Worm (Caenorhabditis elegans) whole organism, L2 larva: ENCODE results near the gene jbts-14.
A peak's percentile ranks its signal among the peaks of the same experiment; 100 is the strongest.

Experiments used
- C34F6.9 ChIP-seq: fragments of 150-350 bp; optimal IDR thresholded peaks from 2 replicates; lab custom pipeline; 2014; ENCODE audit warnings: missing biosample characterization, missing genetic modification characterization
- F13H6.1 ChIP-seq: sonication (generic microtip); optimal IDR thresholded peaks from 2 replicates; lab custom pipeline; 2016; ENCODE audit warnings: missing genetic modification characterization, missing compliant biosample characterization
- R02D3.7 ChIP-seq: fragments of 150-350 bp; optimal IDR thresholded peaks from 2 replicates; lab custom pipeline; 2014; ENCODE audit warnings: missing biosample characterization, missing genetic modification characterization
- ama-1 ChIP-seq: fragments of 150-350 bp; optimal IDR thresholded peaks from 2 replicates; lab custom pipeline; 2018; ENCODE audit warnings: inconsistent platforms
- blmp-1 ChIP-seq: sonication (generic microtip); optimal IDR thresholded peaks from 2 replicates; lab custom pipeline; 2017; ENCODE audit warnings: missing genetic modification characterization, mild to moderate bottlenecking, missing compliant biosample characterization, antibody characterized with exemption, moderate library complexity; ENCODE audit not compliant: insufficient read depth
- ceh-82 ChIP-seq: fragments of 150-350 bp; optimal IDR thresholded peaks from 2 replicates; lab custom pipeline; 2014; ENCODE audit warnings: missing biosample characterization, missing genetic modification characterization
- crh-2 ChIP-seq: sonication (generic microtip); optimal IDR thresholded peaks from 2 replicates; lab custom pipeline; 2017; ENCODE audit warnings: missing biosample characterization, missing genetic modification characterization
- egl-27 ChIP-seq: sonication (generic microtip); optimal IDR thresholded peaks from 3 replicates; lab custom pipeline; 2017; ENCODE audit warnings: missing biosample characterization, missing genetic modification reagents, missing genetic modification characterization
- fos-1 ChIP-seq: fragments of 150-350 bp; optimal IDR thresholded peaks from 2 replicates; lab custom pipeline; 2014; ENCODE audit warnings: missing biosample characterization, missing genetic modification characterization
- gmeb-1 ChIP-seq: fragments of 150-350 bp; optimal IDR thresholded peaks from 2 replicates; lab custom pipeline; 2014; ENCODE audit warnings: missing biosample characterization, missing genetic modification characterization
- lin-13 ChIP-seq: fragments of 150-350 bp; optimal IDR thresholded peaks from 2 replicates; lab custom pipeline; 2014; ENCODE audit warnings: missing biosample characterization, missing genetic modification reagents, missing genetic modification characterization
- lin-39 ChIP-seq: fragments of 150-350 bp; optimal IDR thresholded peaks from 2 replicates; lab custom pipeline; 2014; ENCODE audit warnings: missing biosample characterization, missing genetic modification reagents, missing genetic modification characterization
- lsy-2 ChIP-seq, 2 experiments: fragments of 150-350 bp in 1 of 2; sonication (generic microtip) in 1 of 2; optimal IDR thresholded peaks; 2 replicates each; lab custom pipeline; 2014 to 2017; ENCODE audit warnings: missing biosample characterization in 2 of 2, missing genetic modification characterization in 2 of 2
- mab-5 ChIP-seq: fragments of 150-350 bp; optimal IDR thresholded peaks from 2 replicates; lab custom pipeline; 2014; ENCODE audit warnings: missing biosample characterization, missing genetic modification characterization
- mdl-1 ChIP-seq, 2 experiments: fragments of 150-350 bp in 1 of 2; sonication (generic microtip) in 1 of 2; optimal IDR thresholded peaks; 2 replicates each; lab custom pipeline; 2017; ENCODE audit warnings: missing biosample characterization in 2 of 2, missing genetic modification characterization in 2 of 2
- nhr-11 ChIP-seq: fragments of 150-350 bp; optimal IDR thresholded peaks from 2 replicates; lab custom pipeline; 2014; ENCODE audit warnings: missing biosample characterization, missing genetic modification characterization
- nhr-129 ChIP-seq: fragments of 150-350 bp; optimal IDR thresholded peaks from 2 replicates; lab custom pipeline; 2014; ENCODE audit warnings: missing biosample characterization, missing genetic modification characterization
- nhr-23 ChIP-seq: fragments of 150-350 bp; optimal IDR thresholded peaks from 2 replicates; lab custom pipeline; 2014; ENCODE audit warnings: missing biosample characterization, missing genetic modification reagents, missing genetic modification characterization
- nhr-25 ChIP-seq: fragments of 150-350 bp; sonication (generic microtip); optimal IDR thresholded peaks from 3 replicates; lab custom pipeline; 2014; ENCODE audit warnings: missing biosample characterization, missing genetic modification characterization
- nhr-6 ChIP-seq: fragments of 150-350 bp; optimal IDR thresholded peaks from 2 replicates; lab custom pipeline; 2014; ENCODE audit warnings: missing biosample characterization, missing genetic modification characterization
- nhr-77 ChIP-seq: fragments of 150-350 bp; optimal IDR thresholded peaks from 2 replicates; lab custom pipeline; 2014; ENCODE audit warnings: missing biosample characterization, missing genetic modification characterization
- peb-1 ChIP-seq: fragments of 150-350 bp; optimal IDR thresholded peaks from 2 replicates; lab custom pipeline; 2014; ENCODE audit warnings: missing biosample characterization, missing genetic modification characterization
- skn-1 ChIP-seq: sonication (generic microtip); optimal IDR thresholded peaks from 2 replicates; lab custom pipeline; 2017; ENCODE audit warnings: missing biosample characterization, missing genetic modification characterization
- sma-9 ChIP-seq, 2 experiments: fragments of 150-350 bp in 1 of 2; sonication (generic microtip) in 1 of 2; optimal IDR thresholded peaks; 2 replicates each; lab custom pipeline; 2014 to 2016; ENCODE audit warnings: missing genetic modification characterization in 2 of 2, mild to moderate bottlenecking in 1 of 2, missing biosample characterization in 1 of 2, missing compliant biosample characterization in 1 of 2, missing genetic modification reagents in 1 of 2, moderate library complexity in 1 of 2
- unc-39 ChIP-seq: fragments of 150-350 bp; optimal IDR thresholded peaks from 2 replicates; lab custom pipeline; 2014; ENCODE audit warnings: missing biosample characterization, missing genetic modification characterization
- unc-62 ChIP-seq: fragments of 150-350 bp; optimal IDR thresholded peaks from 2 replicates; lab custom pipeline; 2014; ENCODE audit warnings: missing biosample characterization, missing genetic modification reagents, missing genetic modification characterization
- ztf-1 ChIP-seq: fragments of 200-800 bp; sonication (Bioruptor generic); conservative IDR thresholded peaks from 2 replicates; pipeline ENCODE4 v1.3.6; 2022; ENCODE audit warnings: missing genetic modification characterization, missing compliant biosample characterization
- ztf-4 ChIP-seq: fragments of 150-350 bp; optimal IDR thresholded peaks from 2 replicates; lab custom pipeline; 2014; ENCODE audit warnings: missing biosample characterization, missing genetic modification characterization

jbts-14 gene

ce11 chrX:8709424-8709823, 5.3 kb downstream of the jbts-14 start, which contains the start of gene kreg-1:
Gene kreg-1, plus strand, starts transcription at chrX:8709764.
- TF ChIP-seq mdl-1 (tag; optimal IDR thresholded peaks at IDR 0.05; lab: Kevin White, UChicago): no peak
- TF ChIP-seq nhr-129 (tag; lab: Kevin White, UChicago): peak; percentile 16
- TF ChIP-seq fos-1 (tag; lab: Kevin White, UChicago): peak; percentile 73
- TF ChIP-seq, all 48 proteins: peak for 2

ce11 chrX:8711141-8711645, 7.1 kb downstream of the jbts-14 start, which contains the start of gene F53A9.1:
Gene F53A9.1, plus strand, starts transcription at chrX:8711595.
- peak; percentile 22 for TF ChIP-seq fos-1 (tag; lab: Kevin White, UChicago)
- no peak for TF ChIP-seq ztf-4 (tag; lab: Kevin White, UChicago)
- TF ChIP-seq C34F6.9 (tag; lab: Kevin White, UChicago): no peak
- no peak for TF ChIP-seq nhr-77 (tag; lab: Kevin White, UChicago)
- TF ChIP-seq R02D3.7 (tag; lab: Kevin White, UChicago): no peak

- TF ChIP-seq nhr-129 (tag; lab: Kevin White, UChicago) (no peak), F13H6.1 (tag; lab: Kevin White, UChicago) (peak; percentile 23), sma-9 (GFP tag; optimal IDR thresholded peaks at IDR 0.05; lab: Kevin White, UChicago) (peak; percentile 51), sma-9 (tag; optimal IDR thresholded peaks at IDR 0.05; lab: Kevin White, UChicago) (no peak), nhr-11 (tag; lab: Kevin White, UChicago) (no peak), blmp-1 (tag; lab: Kevin White, UChicago) (no peak), crh-2 (tag; lab: Kevin White, UChicago) (peak; percentile 37), lin-39 (tag; lab: Kevin White, UChicago) (no peak), fos-1 (tag; lab: Kevin White, UChicago) (peak; percentile 81), egl-27 (tag; lab: Kevin White, UChicago) (no peak), ama-1 (lab: Kevin White, UChicago) (no peak)
Measured at ce11 chrX:8712662-8713061, 8.6 kb downstream of the jbts-14 start.

- TF ChIP-seq blmp-1 (tag; lab: Kevin White, UChicago) (no peak), nhr-25 (tag; lab: Kevin White, UChicago) (no peak), unc-62 (GFP tag; lab: Kevin White, UChicago) (no peak), ztf-1 (no peak), mab-5 (no peak), nhr-23 (tag; lab: Kevin White, UChicago) (no peak), gmeb-1 (tag; lab: Kevin White, UChicago) (peak; percentile 19), fos-1 (tag; lab: Kevin White, UChicago) (peak; percentile 63), sma-9 (GFP tag; optimal IDR thresholded peaks at IDR 0.05; lab: Kevin White, UChicago) (peak; percentile 39), sma-9 (tag; optimal IDR thresholded peaks at IDR 0.05; lab: Kevin White, UChicago) (no peak), nhr-6 (no peak)
Measured at ce11 chrX:8713754-8714295, 9.7 kb downstream of the jbts-14 start, which contains the start of gene F53A9.6. Gene F53A9.6, minus strand, starts transcription at chrX:8713804.

- TF ChIP-seq unc-39 (tag; lab: Kevin White, UChicago) (no peak), fos-1 (tag; lab: Kevin White, UChicago) (peak; percentile 36)
- TF ChIP-seq, all 48 proteins: peak for 1
Measured at ce11 chrX:8714845-8715244, 10.7 kb downstream of the jbts-14 start.

ce11 chrX:8716822-8717221, 12.7 kb downstream of the jbts-14 start, which contains the start of gene F53A9.7:
Gene F53A9.7, minus strand, starts transcription at chrX:8716922.
- no peak for TF ChIP-seq ama-1 (lab: Kevin White, UChicago)
- TF ChIP-seq lin-13 (GFP tag; lab: Kevin White, UChicago): no peak
- TF ChIP-seq peb-1: no peak
- no peak for TF ChIP-seq skn-1
- TF ChIP-seq F13H6.1 (tag; lab: Kevin White, UChicago): no peak
- TF ChIP-seq ceh-82: no peak
- no peak for TF ChIP-seq lin-39 (tag; lab: Kevin White, UChicago)
- TF ChIP-seq, all 48 proteins: peak for 0

ce11 chrX:8718153-8718552, 14.0 kb downstream of the jbts-14 start:
- TF ChIP-seq lin-39 (tag; lab: Kevin White, UChicago): no peak
- TF ChIP-seq lsy-2 (tag; optimal IDR thresholded peaks at IDR 0.05; lab: Kevin White, UChicago): no peak
